Worm (Caenorhabditis elegans) whole organism, L3 larva: Measurements from ENCODE around the gene pxf-1.
A peak's percentile ranks its signal among the peaks of the same experiment; 100 is the strongest.

Experiments used
- R02D3.7 ChIP-seq: fragments of 150-350 bp; optimal IDR thresholded peaks from 2 replicates; lab custom pipeline; 2014; ENCODE audit warnings: missing biosample characterization, missing genetic modification characterization
- ZK546.5 ChIP-seq: sonication (generic microtip); optimal IDR thresholded peaks from 2 replicates; lab custom pipeline; 2017; ENCODE audit warnings: missing biosample characterization, missing genetic modification characterization
- ceh-16 ChIP-seq: sonication (generic microtip); optimal IDR thresholded peaks from 2 replicates; lab custom pipeline; 2017; ENCODE audit warnings: missing biosample characterization, missing genetic modification characterization
- ceh-28 ChIP-seq: fragments of 150-350 bp; optimal IDR thresholded peaks from 2 replicates; lab custom pipeline; 2014; ENCODE audit warnings: missing biosample characterization, missing genetic modification reagents, missing genetic modification characterization
- ceh-82 ChIP-seq: fragments of 150-350 bp; optimal IDR thresholded peaks from 2 replicates; lab custom pipeline; 2014; ENCODE audit warnings: missing biosample characterization, missing genetic modification characterization
- ceh-9 ChIP-seq: sonication (generic microtip); optimal IDR thresholded peaks from 2 replicates; lab custom pipeline; 2018; ENCODE audit warnings: missing biosample characterization, missing genetic modification characterization
- egl-27 ChIP-seq: sonication (generic microtip); optimal IDR thresholded peaks from 4 replicates; lab custom pipeline; 2017; ENCODE audit warnings: missing biosample characterization, missing genetic modification reagents, missing genetic modification characterization
- egl-5 ChIP-seq: fragments of 150-350 bp; optimal IDR thresholded peaks from 2 replicates; lab custom pipeline; 2017; ENCODE audit warnings: missing biosample characterization, missing genetic modification reagents, missing genetic modification characterization, inconsistent platforms
- elt-2 ChIP-seq: sonication (generic microtip); optimal IDR thresholded peaks from 2 replicates; lab custom pipeline; 2016; ENCODE audit warnings: missing genetic modification reagents, mild to moderate bottlenecking, missing genetic modification characterization, missing compliant biosample characterization
- elt-3 ChIP-seq, 3 experiments: fragments of 150-350 bp in 1 of 3; sonication (generic microtip) in 2 of 3; optimal IDR thresholded peaks; 2 replicates in 2 of 3; 4 replicates in 1 of 3; lab custom pipeline; 2014 to 2017; ENCODE audit warnings: missing biosample characterization in 3 of 3, missing genetic modification characterization in 3 of 3
- eor-1 ChIP-seq, 2 experiments: fragments of 150-350 bp; optimal IDR thresholded peaks; 2 replicates each; lab custom pipeline; 2014 to 2018; ENCODE audit warnings: missing biosample characterization in 2 of 2, missing genetic modification characterization in 2 of 2
- fkh-10 ChIP-seq: sonication (generic microtip); optimal IDR thresholded peaks from 2 replicates; lab custom pipeline; 2017; ENCODE audit warnings: missing biosample characterization, missing genetic modification reagents, missing genetic modification characterization
- fkh-2 ChIP-seq: fragments of 150-350 bp; optimal IDR thresholded peaks from 2 replicates; lab custom pipeline; 2014; ENCODE audit warnings: missing biosample characterization, missing genetic modification reagents, missing genetic modification characterization
- fos-1 ChIP-seq: fragments of 150-350 bp; optimal IDR thresholded peaks from 2 replicates; lab custom pipeline; 2014; ENCODE audit warnings: missing biosample characterization, missing genetic modification characterization
- hmg-11 ChIP-seq: sonication (generic microtip); optimal IDR thresholded peaks from 2 replicates; lab custom pipeline; 2016; ENCODE audit warnings: missing genetic modification characterization, missing compliant biosample characterization
- jun-1 ChIP-seq: fragments of 150-350 bp; optimal IDR thresholded peaks from 2 replicates; lab custom pipeline; 2014; ENCODE audit warnings: missing biosample characterization, missing genetic modification reagents, missing genetic modification characterization
- lin-15B ChIP-seq: fragments of 150-350 bp; optimal IDR thresholded peaks from 2 replicates; lab custom pipeline; 2014; ENCODE audit warnings: missing biosample characterization, missing genetic modification characterization
- lin-39 ChIP-seq: fragments of 150-350 bp; optimal IDR thresholded peaks from 2 replicates; lab custom pipeline; 2018; ENCODE audit warnings: missing biosample characterization, missing genetic modification reagents, missing genetic modification characterization
- lsy-12 ChIP-seq: sonication (generic microtip); optimal IDR thresholded peaks from 2 replicates; lab custom pipeline; 2016; ENCODE audit warnings: mild to moderate bottlenecking, missing genetic modification characterization, missing compliant biosample characterization
- mdl-1 ChIP-seq: fragments of 150-350 bp; optimal IDR thresholded peaks from 2 replicates; lab custom pipeline; 2014; ENCODE audit warnings: missing biosample characterization, missing genetic modification characterization
- mml-1 ChIP-seq: fragments of 150-350 bp; sonication (generic microtip); optimal IDR thresholded peaks from 3 replicates; lab custom pipeline; 2014; ENCODE audit warnings: missing biosample characterization, missing genetic modification characterization
- nfya-1 ChIP-seq: sonication (generic microtip); optimal IDR thresholded peaks from 2 replicates; lab custom pipeline; 2017; ENCODE audit warnings: missing genetic modification characterization, mild to moderate bottlenecking, missing compliant biosample characterization, antibody characterized with exemption, moderate library complexity; ENCODE audit not compliant: insufficient read depth
- nhr-11 ChIP-seq: fragments of 150-350 bp; optimal IDR thresholded peaks from 2 replicates; lab custom pipeline; 2014; ENCODE audit warnings: missing biosample characterization, missing genetic modification characterization
- nhr-12 ChIP-seq: fragments of 150-350 bp; optimal IDR thresholded peaks from 2 replicates; lab custom pipeline; 2014; ENCODE audit warnings: missing biosample characterization, missing genetic modification characterization
- nhr-23 ChIP-seq: fragments of 150-350 bp; optimal IDR thresholded peaks from 2 replicates; lab custom pipeline; 2014; ENCODE audit warnings: missing biosample characterization, missing genetic modification reagents, missing genetic modification characterization
- nhr-237 ChIP-seq: fragments of 150-350 bp; optimal IDR thresholded peaks from 2 replicates; lab custom pipeline; 2014; ENCODE audit warnings: missing biosample characterization, missing genetic modification characterization
- nhr-25 ChIP-seq: sonication (generic microtip); optimal IDR thresholded peaks from 2 replicates; lab custom pipeline; 2017; ENCODE audit warnings: missing biosample characterization, missing genetic modification characterization
- nhr-28 ChIP-seq: fragments of 150-350 bp; optimal IDR thresholded peaks from 2 replicates; lab custom pipeline; 2014; ENCODE audit warnings: missing biosample characterization, missing genetic modification characterization
- nhr-43 ChIP-seq: sonication (generic microtip); optimal IDR thresholded peaks from 2 replicates; lab custom pipeline; 2016; ENCODE audit warnings: mild to moderate bottlenecking, missing genetic modification characterization, missing compliant biosample characterization; ENCODE audit not compliant: poor library complexity, severe bottlenecking
- nhr-76 ChIP-seq: fragments of 150-350 bp; sonication (generic microtip); optimal IDR thresholded peaks from 5 replicates; lab custom pipeline; 2014; ENCODE audit warnings: missing biosample characterization, missing genetic modification characterization
- nhr-77 ChIP-seq: fragments of 150-350 bp; optimal IDR thresholded peaks from 2 replicates; lab custom pipeline; 2014; ENCODE audit warnings: missing biosample characterization, missing genetic modification characterization
- pha-4 ChIP-seq: fragments of 150-350 bp; optimal IDR thresholded peaks from 2 replicates; lab custom pipeline; 2014; ENCODE audit warnings: missing biosample characterization, missing genetic modification reagents, missing genetic modification characterization
- pqm-1 ChIP-seq: fragments of 150-350 bp; optimal IDR thresholded peaks from 2 replicates; lab custom pipeline; 2017; ENCODE audit warnings: missing biosample characterization, missing genetic modification characterization, inconsistent platforms
- sea-2 ChIP-seq: fragments of 150-350 bp; sonication (generic microtip); optimal IDR thresholded peaks from 4 replicates; lab custom pipeline; 2014; ENCODE audit warnings: missing biosample characterization, missing genetic modification reagents, missing genetic modification characterization
- skn-1 ChIP-seq: fragments of 150-350 bp; optimal IDR thresholded peaks from 2 replicates; lab custom pipeline; 2014; ENCODE audit warnings: missing biosample characterization, missing genetic modification characterization
- tbx-2 ChIP-seq: sonication (generic microtip); optimal IDR thresholded peaks from 2 replicates; lab custom pipeline; 2016; ENCODE audit warnings: mild to moderate bottlenecking, missing genetic modification characterization, missing compliant biosample characterization
- unc-39 ChIP-seq: sonication (generic microtip); optimal IDR thresholded peaks from 4 replicates; lab custom pipeline; 2017; ENCODE audit warnings: missing biosample characterization, missing genetic modification characterization
- unc-62 ChIP-seq: fragments of 150-350 bp; sonication (generic microtip); optimal IDR thresholded peaks from 4 replicates; lab custom pipeline; 2014; ENCODE audit warnings: missing biosample characterization, missing genetic modification reagents, missing genetic modification characterization
- zag-1 ChIP-seq: fragments of 150-350 bp; optimal IDR thresholded peaks from 2 replicates; lab custom pipeline; 2014; ENCODE audit warnings: missing biosample characterization, missing genetic modification characterization
- ztf-11 ChIP-seq: fragments of 150-350 bp; optimal IDR thresholded peaks from 2 replicates; lab custom pipeline; 2014; ENCODE audit warnings: missing biosample characterization, missing genetic modification characterization
- ztf-4 ChIP-seq: fragments of 150-350 bp; optimal IDR thresholded peaks from 2 replicates; lab custom pipeline; 2014; ENCODE audit warnings: missing biosample characterization, missing genetic modification characterization

Gene pxf-1

ce11 chrIV:10174328-10174727 lies at the start of gene pxf-1:
pxf-1 (minus strand) TSS chrIV:10174341.
- peak; percentile 52 for TF ChIP-seq egl-5 (tag; lab: Kevin White, UChicago)
- no peak for TF ChIP-seq mdl-1 (tag; lab: Kevin White, UChicago)
- TF ChIP-seq, all 47 proteins: peak for 1

- TF ChIP-seq hmg-11 (tag; lab: Kevin White, UChicago) (no peak), nhr-25 (no peak), elt-3 (tag; optimal IDR thresholded peaks at IDR 0.05; lab: Kevin White, UChicago) (no peak), unc-62 (GFP tag; lab: Kevin White, UChicago) (no peak), nhr-11 (no peak), nhr-23 (tag; lab: Kevin White, UChicago) (no peak), ceh-82 (no peak), sea-2 (GFP tag; lab: Kevin White, UChicago) (no peak), jun-1 (tag; lab: Kevin White, UChicago) (no peak), pha-4 (tag; lab: Kevin White, UChicago) (no peak), nhr-12 (tag; lab: Kevin White, UChicago) (no peak), ZK546.5 (tag; lab: Kevin White, UChicago) (no peak), zag-1 (tag; lab: Kevin White, UChicago) (no peak), mml-1 (no peak)
These were observed 49.6 kb upstream of the pxf-1 start, which contains the start of gene nas-12 for ce11 chrIV:10223723-10224122. nas-12 (plus strand) TSS chrIV:10224023.

ce11 chrIV:10222122-10222589 lies 48.0 kb upstream of the pxf-1 start, which contains the start of gene C24F3.2:
C24F3.2 (plus strand) TSS chrIV:10222539.
- TF ChIP-seq pqm-1 (tag; lab: Kevin White, UChicago) (no peak), lin-15B (peak; percentile 69), nhr-11 (no peak), mml-1 (no peak), zag-1 (tag; lab: Kevin White, UChicago) (no peak), ceh-28 (tag; lab: Kevin White, UChicago) (no peak), ztf-11 (tag; lab: Kevin White, UChicago) (no peak), skn-1 (peak; percentile 19), elt-2 (tag; lab: Kevin White, UChicago) (peak; percentile 35), ZK546.5 (tag; lab: Kevin White, UChicago) (no peak), nhr-25 (peak; percentile 96), sea-2 (GFP tag; lab: Kevin White, UChicago) (no peak), egl-27 (tag; lab: Kevin White, UChicago) (no peak), R02D3.7 (no peak), nhr-237 (tag; lab: Kevin White, UChicago) (no peak), lin-39 (tag; lab: Kevin White, UChicago) (peak; percentile 75), fos-1 (no peak), nhr-77 (tag; lab: Kevin White, UChicago) (no peak), elt-3 (tag; optimal IDR thresholded peaks at IDR 0.05; lab: Kevin White, UChicago) (no peak), lsy-12 (tag; lab: Kevin White, UChicago) (peak; percentile 70), mdl-1 (tag; lab: Kevin White, UChicago) (no peak), egl-5 (tag; lab: Kevin White, UChicago) (peak; percentile 73), pha-4 (tag; lab: Kevin White, UChicago) (peak; percentile 55), tbx-2 (tag; lab: Kevin White, UChicago) (peak; percentile 3), ceh-16 (no peak), jun-1 (tag; lab: Kevin White, UChicago) (peak; percentile 48), ceh-82 (no peak), unc-39 (tag; lab: Kevin White, UChicago) (no peak), ztf-4 (tag; lab: Kevin White, UChicago) (no peak), fkh-10 (GFP tag; lab: Kevin White, UChicago) (peak; percentile 4), nhr-23 (tag; lab: Kevin White, UChicago) (peak; percentile 89), ceh-9 (no peak), eor-1 (tag; optimal IDR thresholded peaks at IDR 0.05; lab: Kevin White, UChicago) (no peak), nfya-1 (tag; lab: Kevin White, UChicago) (peak; percentile 88), unc-62 (GFP tag; lab: Kevin White, UChicago) (peak; percentile 14), fkh-2 (no peak), nhr-76 (no peak), nhr-43 (tag; lab: Kevin White, UChicago) (no peak), nhr-28 (no peak)
